Fruit fly (Drosophila melanogaster): Measurements from ENCODE around the gene CG6761.

Gene CG6761

dm6 chr3L:9726707-9727106 lies 23.3 kb upstream of the CG6761 start, which contains the start of gene Naa60 (continued):
- TF ChIP-seq CG1832 (GFP tag; optimal IDR thresholded peaks at IDR 0.05) (no peak), pb (GFP tag; optimal IDR thresholded peaks at IDR 0.05) (no peak), Dek (tag; optimal IDR thresholded peaks at IDR 0.05) (no peak), CG3838 (GFP tag; optimal IDR thresholded peaks at IDR 0.05) (no peak), CG11093 (GFP tag; IDR thresholded peaks at IDR 0.05) (no peak), CG14667 (GFP tag; IDR thresholded peaks at IDR 0.05) (no peak), bigmax (GFP tag; optimal IDR thresholded peaks at IDR 0.05) (no peak), CG8359 (GFP tag; optimal IDR thresholded peaks at IDR 0.05; ENCODE audit: borderline replicate concordance) (no peak), sens (GFP tag) (peak; percentile 49), CG17328 (GFP tag; IDR thresholded peaks at IDR 0.05) (no peak), exex (tag; optimal IDR thresholded peaks at IDR 0.05) (peak; percentile 23), CG9817 (tag; optimal IDR thresholded peaks at IDR 0.05) (no peak), dysf (GFP tag; IDR thresholded peaks at IDR 0.05) (no peak), grau (tag; optimal IDR thresholded peaks at IDR 0.05) (peak; percentile 24), Hand (GFP tag; optimal IDR thresholded peaks at IDR 0.05) (no peak), CG1792 (GFP tag; optimal IDR thresholded peaks at IDR 0.05) (no peak), CG8089 (GFP tag; optimal IDR thresholded peaks at IDR 0.05) (no peak), Hmr (GFP tag; optimal IDR thresholded peaks at IDR 0.05) (no peak), CG2678 (tag; optimal IDR thresholded peaks at IDR 0.05) (no peak), D (optimal IDR thresholded peaks at IDR 0.05) (no peak), D (GFP tag; optimal IDR thresholded peaks at IDR 0.05) (no peak), CG9215 (GFP tag; IDR thresholded peaks at IDR 0.05) (no peak), CG1603 (tag; optimal IDR thresholded peaks at IDR 0.05) (no peak), CG32532 (GFP tag; IDR thresholded peaks at IDR 0.05) (no peak), bab2 (GFP tag; optimal IDR thresholded peaks at IDR 0.05) (no peak), CG17912 (GFP tag; optimal IDR thresholded peaks at IDR 0.05) (no peak), Elba2 (GFP tag; optimal IDR thresholded peaks at IDR 0.05) (peak; percentile 15), Fer2 (tag; optimal IDR thresholded peaks at IDR 0.05) (no peak), CG3995 (GFP tag; optimal IDR thresholded peaks at IDR 0.05) (peak; percentile 48), CG7271 (tag; optimal IDR thresholded peaks at IDR 0.05) (no peak), CG2199 (GFP tag; IDR thresholded peaks at IDR 0.05) (no peak), Fer1 (GFP tag; optimal IDR thresholded peaks at IDR 0.05) (peak; percentile 20), CG9797 (GFP tag; optimal IDR thresholded peaks at IDR 0.05) (peak; percentile 71), unc-4 (GFP tag; IDR thresholded peaks at IDR 0.05; ENCODE audit: partially characterized antibody) (peak; percentile 92), crol (GFP tag; IDR thresholded peaks at IDR 0.05) (no peak), CG1647 (GFP tag; optimal IDR thresholded peaks at IDR 0.05) (no peak), Med (GFP tag) (peak; percentile 40), NFAT (GFP tag; IDR thresholded peaks at IDR 0.05) (no peak), CG15269 (tag; optimal IDR thresholded peaks at IDR 0.05) (no peak), pita (GFP tag; optimal IDR thresholded peaks at IDR 0.05) (no peak), eyg (GFP tag; optimal IDR thresholded peaks at IDR 0.05) (no peak), Ada2b (GFP tag; IDR thresholded peaks at IDR 0.05) (no peak), zen (tag; optimal IDR thresholded peaks at IDR 0.05) (peak; percentile 36), HLH4C (GFP tag; IDR thresholded peaks at IDR 0.05; ENCODE audit: partially characterized antibody) (peak; percentile 84), CG31224 (GFP tag; IDR thresholded peaks at IDR 0.05) (no peak), CG9932 (GFP tag; IDR thresholded peaks at IDR 0.05) (peak; percentile 51; the same call in 1 of the 2 replicates), CG3065 (GFP tag; optimal IDR thresholded peaks at IDR 0.05) (no peak), CG16815 (GFP tag; optimal IDR thresholded peaks at IDR 0.05) (no peak), psq (GFP tag; optimal IDR thresholded peaks at IDR 0.05) (no peak), CG16779 (GFP tag; IDR thresholded peaks at IDR 0.05) (no peak), MESR4 (GFP tag; optimal IDR thresholded peaks at IDR 0.05) (peak; percentile 70), Sox100B (GFP tag; optimal IDR thresholded peaks at IDR 0.05) (no peak)
